Worm (Caenorhabditis elegans) whole organism, midembryonic: ENCODE data around the gene lig-4.

ENCODE experiments used
- T22C8.4 ChIP-seq: fragments of 200-800 bp; sonication (Bioruptor generic); IDR thresholded peaks from 2 replicates; pipeline ENCODE4 v1.3.6; 2022; ENCODE audit warnings: missing genetic modification characterization, missing compliant biosample characterization
- cog-1 ChIP-seq: sonication (generic microtip); optimal IDR thresholded peaks from 2 replicates; lab custom pipeline; 2016; ENCODE audit warnings: missing genetic modification characterization, missing compliant biosample characterization
- flt-1 ChIP-seq: fragments of 200-800 bp; sonication (Bioruptor generic); IDR thresholded peaks from 2 replicates; pipeline ENCODE4 v1.3.6; 2022; ENCODE audit warnings: missing genetic modification characterization, missing compliant biosample characterization
- klf-2 ChIP-seq: fragments of 200-800 bp; sonication (Bioruptor generic); conservative IDR thresholded peaks from 2 replicates; pipeline ENCODE4 v1.3.6; 2022; ENCODE audit warnings: missing genetic modification reagents, missing genetic modification characterization, missing compliant biosample characterization
- med-1 ChIP-seq: sonication (generic microtip); optimal IDR thresholded peaks from 2 replicates; lab custom pipeline; 2017; ENCODE audit warnings: missing genetic modification characterization, mild to moderate bottlenecking, missing compliant biosample characterization, antibody characterized with exemption, missing genetic modification reagents; ENCODE audit not compliant: insufficient read depth
- tab-1 ChIP-seq: fragments of 200-800 bp; sonication (Bioruptor generic); IDR thresholded peaks from 2 replicates; pipeline ENCODE4 v1.3.6; 2022; ENCODE audit warnings: missing genetic modification characterization, missing compliant biosample characterization
- ztf-23 ChIP-seq: fragments of 200-800 bp; sonication (Bioruptor generic); IDR thresholded peaks from 2 replicates; pipeline ENCODE4 v1.3.6; 2022; ENCODE audit warnings: missing genetic modification reagents, missing genetic modification characterization, missing compliant biosample characterization
- ztf-29 ChIP-seq: fragments of 200-800 bp; sonication (Bioruptor generic); IDR thresholded peaks from 2 replicates; pipeline ENCODE4 v1.3.6; 2022; ENCODE audit warnings: missing genetic modification reagents, missing genetic modification characterization, missing compliant biosample characterization

DNA sequence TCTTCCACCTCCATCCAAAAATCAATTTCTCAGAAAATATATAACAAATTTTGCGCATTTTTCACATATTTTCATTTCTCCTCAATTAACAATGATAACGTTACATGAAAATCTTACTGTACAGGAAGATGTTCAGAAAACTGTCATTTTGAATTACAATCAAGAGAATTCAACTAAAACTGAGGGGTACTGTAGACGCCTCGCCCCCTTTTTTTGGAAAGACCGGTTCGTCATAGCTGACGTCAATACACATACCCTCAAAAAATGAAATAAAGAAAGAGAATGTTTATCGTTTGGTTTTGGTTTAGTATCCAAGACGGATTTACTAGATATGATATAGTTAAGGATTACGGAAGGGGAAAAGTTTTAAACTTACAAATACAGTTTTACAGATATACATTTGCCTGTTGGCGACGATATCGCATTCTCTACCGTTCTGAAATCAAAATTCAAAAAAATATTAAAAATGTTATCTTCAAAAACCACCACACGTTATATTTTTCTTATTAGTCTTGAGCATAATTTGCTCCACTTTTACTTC is 36.7 kb downstream of the lig-4 start:
- no peak for TF ChIP-seq tab-1
- TF ChIP-seq flt-1 (GFP tag; lab: Robert Waterston, UW), result no peak
- no peak for TF ChIP-seq ztf-23
- TF ChIP-seq T22C8.4 (GFP tag; lab: Robert Waterston, UW), result no peak
- TF ChIP-seq cog-1, result no peak
- no peak for TF ChIP-seq ztf-29
- TF ChIP-seq med-1 (GFP tag; lab: Kevin White, UChicago), result no peak
- TF ChIP-seq klf-2 (GFP tag; lab: Robert Waterston, UW), result no peak
